Worm (Caenorhabditis elegans): ENCODE measurements around the gene nhr-157.

DNA sequence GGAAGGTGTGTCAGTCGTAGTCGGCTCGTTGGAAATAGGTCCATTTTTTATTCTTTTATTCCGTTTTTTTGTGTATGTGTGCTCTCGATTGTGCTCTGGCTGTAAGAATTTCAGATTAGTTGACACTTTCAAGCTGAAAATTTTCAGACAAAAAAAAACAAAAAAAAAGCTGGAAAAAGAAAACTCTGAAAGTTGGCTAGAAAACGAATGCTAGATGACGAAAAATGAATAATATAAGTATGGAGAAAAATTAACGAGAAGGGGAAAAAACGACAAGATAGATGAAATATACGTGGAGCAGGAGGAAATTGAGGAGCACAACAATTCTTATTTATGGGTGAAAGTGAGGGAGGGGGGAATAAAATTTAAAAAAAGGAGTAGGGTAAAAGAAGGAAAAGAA is 37.2 kb downstream of the nhr-157 start, which contains the start of gene H10D18.5:
- TF ChIP-seq eor-1 (tag; optimal IDR thresholded peaks at IDR 0.05) (no peak), aly-2 (tag; optimal IDR thresholded peaks at IDR 0.05) (no peak), snpc-4 (tag; optimal IDR thresholded peaks at IDR 0.05) (no peak), ztf-11 (tag; optimal IDR thresholded peaks at IDR 0.05) (no peak), nhr-25 (tag; optimal IDR thresholded peaks at IDR 0.05) (no peak), tbx-2 (tag; optimal IDR thresholded peaks at IDR 0.05) (no peak), R02D3.7 (tag; optimal IDR thresholded peaks at IDR 0.05) (no peak), mdl-1 (tag; optimal IDR thresholded peaks at IDR 0.05) (no peak), pha-4 (tag; optimal IDR thresholded peaks at IDR 0.05) (no peak), ztf-4 (tag; optimal IDR thresholded peaks at IDR 0.05) (no peak), nhr-76 (tag; optimal IDR thresholded peaks at IDR 0.05) (no peak), unc-62 (GFP tag; optimal IDR thresholded peaks at IDR 0.05) (no peak), nhr-11 (tag; optimal IDR thresholded peaks at IDR 0.05) (no peak)

All from whole organism, L3 larva.